Fruit fly (Drosophila melanogaster) whole organism, embryonic: ENCODE measurements around the gene ver.
A peak's percentile ranks its signal among the peaks of the same experiment; 100 is the strongest.

Experiments used
- Abd-B ChIP-seq: fragments of 200-800 bp; sonication (Bioruptor generic); optimal IDR thresholded peaks from 2 replicates; lab custom pipeline; 2018; ENCODE audit warnings: missing biosample characterization, mild to moderate bottlenecking, missing genetic modification characterization, moderate library complexity
- Atf-2 ChIP-seq: fragments of 200-800 bp; sonication (Bioruptor generic); optimal IDR thresholded peaks from 2 replicates; lab custom pipeline; 2016; ENCODE audit warnings: missing biosample characterization, missing genetic modification characterization
- BtbVII ChIP-seq: fragments of 200-800 bp; sonication (Bioruptor generic); optimal IDR thresholded peaks from 3 replicates; lab custom pipeline; 2017; ENCODE audit warnings: missing biosample characterization, mild to moderate bottlenecking, missing genetic modification characterization
- CG10462 ChIP-seq: fragments of 200-800 bp; sonication (Bioruptor generic); optimal IDR thresholded peaks from 2 replicates; lab custom pipeline; 2016; ENCODE audit warnings: missing biosample characterization, missing genetic modification characterization
- CG11398 ChIP-seq: fragments of 200-800 bp; sonication (Bioruptor generic); optimal IDR thresholded peaks from 2 replicates; lab custom pipeline; 2016; ENCODE audit warnings: missing biosample characterization, missing genetic modification characterization
- CG11723 ChIP-seq: fragments of 200-800 bp; sonication (Bioruptor generic); optimal IDR thresholded peaks from 2 replicates; lab custom pipeline; 2017; ENCODE audit warnings: missing biosample characterization, mild to moderate bottlenecking, missing genetic modification characterization
- CG12104 ChIP-seq: fragments of 200-800 bp; sonication (Bioruptor generic); optimal IDR thresholded peaks from 3 replicates; lab custom pipeline; 2016; ENCODE audit warnings: missing biosample characterization, missing genetic modification characterization
- CG13287 ChIP-seq: fragments of 200-800 bp; sonication (Bioruptor generic); IDR thresholded peaks from 2 replicates; pipeline ENCODE4 v1.3.6; 2022; ENCODE audit warnings: missing biosample characterization, missing genetic modification characterization; ENCODE audit not compliant: partially characterized antibody
- CG13775 ChIP-seq: fragments of 200-800 bp; sonication (Bioruptor generic); optimal IDR thresholded peaks from 3 replicates; lab custom pipeline; 2017; ENCODE audit warnings: missing biosample characterization, mild to moderate bottlenecking, missing genetic modification characterization
- CG14965 ChIP-seq: fragments of 200-800 bp; sonication (Bioruptor generic); optimal IDR thresholded peaks from 2 replicates; lab custom pipeline; 2016; ENCODE audit warnings: missing biosample characterization, missing genetic modification characterization, borderline replicate concordance
- CG15601 ChIP-seq: fragments of 200-800 bp; sonication (Bioruptor generic); optimal IDR thresholded peaks from 3 replicates; lab custom pipeline; 2019; ENCODE audit warnings: missing biosample characterization, mild to moderate bottlenecking, missing genetic modification characterization, moderate library complexity
- CG17328 ChIP-seq: fragments of 200-800 bp; sonication (Bioruptor generic); IDR thresholded peaks from 2 replicates; pipeline ENCODE4 v1.3.6; 2022; ENCODE audit warnings: missing biosample characterization, missing genetic modification characterization
- CG2712 ChIP-seq: fragments of 200-800 bp; optimal IDR thresholded peaks from 3 replicates; lab custom pipeline; 2019; ENCODE audit warnings: missing biosample characterization, mild to moderate bottlenecking, missing genetic modification characterization, moderate library complexity
- CG31388 ChIP-seq: fragments of 200-800 bp; sonication (Bioruptor generic); optimal IDR thresholded peaks from 2 replicates; lab custom pipeline; 2016; ENCODE audit warnings: missing biosample characterization, missing genetic modification characterization
- CG3163 ChIP-seq: fragments of 200-800 bp; sonication (Bioruptor generic); optimal IDR thresholded peaks from 3 replicates; lab custom pipeline; 2016; ENCODE audit warnings: missing biosample characterization, missing genetic modification characterization
- CG34224 ChIP-seq: fragments of 200-800 bp; sonication (Bioruptor generic); IDR thresholded peaks from 3 replicates; pipeline ENCODE4 v1.3.6; 2022; ENCODE audit warnings: missing biosample characterization, missing genetic modification characterization; ENCODE audit not compliant: partially characterized antibody
- CG3995 ChIP-seq: fragments of 200-800 bp; sonication (Bioruptor generic); optimal IDR thresholded peaks from 3 replicates; lab custom pipeline; 2016; ENCODE audit warnings: missing biosample characterization, missing genetic modification characterization
- CG4854 ChIP-seq: fragments of 200-800 bp; sonication (Bioruptor generic); optimal IDR thresholded peaks from 2 replicates; lab custom pipeline; 2016; ENCODE audit warnings: missing biosample characterization, missing genetic modification characterization, inconsistent platforms
- CG9932 ChIP-seq: fragments of 200-800 bp; sonication (Bioruptor generic); IDR thresholded peaks from 2 replicates; pipeline ENCODE4 v1.3.6; 2022; ENCODE audit warnings: missing biosample characterization, missing genetic modification characterization
- CrebB ChIP-seq: fragments of 200-800 bp; sonication (Bioruptor generic); optimal IDR thresholded peaks from 3 replicates; lab custom pipeline; 2018; ENCODE audit warnings: missing biosample characterization, mild to moderate bottlenecking, missing genetic modification characterization
- Dip2 ChIP-seq: fragments of 200-800 bp; sonication (Bioruptor generic); IDR thresholded peaks from 2 replicates; pipeline ENCODE4 v1.3.6; 2022; ENCODE audit warnings: missing biosample characterization, missing genetic modification characterization
- E2f1 ChIP-seq: fragments of 200-800 bp; sonication (Bioruptor generic); IDR thresholded peaks from 2 replicates; pipeline ENCODE4 v1.3.6; 2022; ENCODE audit warnings: missing biosample characterization, missing genetic modification characterization
- ERR ChIP-seq: fragments of 200-800 bp; sonication (Bioruptor generic); optimal IDR thresholded peaks from 2 replicates; lab custom pipeline; 2016; ENCODE audit warnings: missing biosample characterization, missing genetic modification characterization
- Fer3 ChIP-seq: fragments of 200-800 bp; sonication (Bioruptor generic); optimal IDR thresholded peaks from 2 replicates; lab custom pipeline; 2018; ENCODE audit warnings: missing biosample characterization, mild to moderate bottlenecking, missing genetic modification characterization, moderate library complexity
- HmgZ ChIP-seq: fragments of 200-800 bp; sonication (Bioruptor generic); optimal IDR thresholded peaks from 2 replicates; lab custom pipeline; 2018; ENCODE audit warnings: missing biosample characterization, mild to moderate bottlenecking, missing genetic modification characterization
- Lhr ChIP-seq: fragments of 200-800 bp; sonication (Bioruptor generic); optimal IDR thresholded peaks from 3 replicates; lab custom pipeline; 2017; ENCODE audit warnings: mild to moderate bottlenecking, missing biosample characterization, missing genetic modification reagents, missing genetic modification characterization
- NK7.1 ChIP-seq: fragments of 200-800 bp; sonication (Bioruptor generic); optimal IDR thresholded peaks from 3 replicates; lab custom pipeline; 2016; ENCODE audit warnings: missing biosample characterization, missing genetic modification characterization
- PHDP ChIP-seq: fragments of 200-800 bp; sonication (Bioruptor generic); optimal IDR thresholded peaks from 3 replicates; lab custom pipeline; 2018; ENCODE audit warnings: missing biosample characterization, mild to moderate bottlenecking, missing genetic modification characterization, moderate library complexity
- Ptx1 ChIP-seq: fragments of 200-800 bp; sonication (Bioruptor generic); IDR thresholded peaks from 2 replicates; pipeline ENCODE4 v1.3.6; 2022; ENCODE audit warnings: missing biosample characterization, missing genetic modification characterization
- Spps ChIP-seq: fragments of 200-800 bp; sonication (Bioruptor generic); optimal IDR thresholded peaks from 2 replicates; lab custom pipeline; 2018; ENCODE audit warnings: missing biosample characterization, mild to moderate bottlenecking, missing genetic modification characterization
- Ssrp ChIP-seq: fragments of 200-800 bp; sonication (Bioruptor generic); optimal IDR thresholded peaks from 2 replicates; lab custom pipeline; 2018; ENCODE audit warnings: missing biosample characterization, mild to moderate bottlenecking, missing genetic modification characterization, moderate library complexity
- Stat92E ChIP-seq, 3 experiments: fragments of >200 bp in 2 of 3; fragments of 200-800 bp in 1 of 3; sonication (Bioruptor generic) in 1 of 3; optimal IDR thresholded peaks; 2 replicates each; lab custom pipeline; 2017 to 2019; ENCODE audit warnings: missing biosample characterization in 3 of 3, missing genetic modification characterization in 3 of 3, mild to moderate bottlenecking in 1 of 3, moderate library complexity in 1 of 3
- Trl ChIP-seq, 3 experiments: fragments of >200 bp in 2 of 3; fragments of 200-800 bp in 1 of 3; sonication (Bioruptor generic) in 1 of 3; optimal IDR thresholded peaks; 2 replicates in 1 of 3; 3 replicates in 2 of 3; lab custom pipeline; 2016 to 2017; ENCODE audit warnings: missing biosample characterization in 1 of 3, missing genetic modification characterization in 1 of 3
- ac ChIP-seq: fragments of 200-800 bp; sonication (Bioruptor generic); optimal IDR thresholded peaks from 3 replicates; lab custom pipeline; 2017; ENCODE audit warnings: missing biosample characterization, mild to moderate bottlenecking, missing genetic modification characterization
- dati ChIP-seq: fragments of 200-800 bp; sonication (Bioruptor generic); IDR thresholded peaks from 2 replicates; pipeline ENCODE4 v1.3.6; 2022; ENCODE audit warnings: missing biosample characterization, missing genetic modification characterization
- exex ChIP-seq: fragments of 200-800 bp; sonication (Bioruptor generic); optimal IDR thresholded peaks from 4 replicates; lab custom pipeline; 2018; ENCODE audit warnings: missing biosample characterization, mild to moderate bottlenecking, missing genetic modification characterization, moderate library complexity
- fd102C ChIP-seq: fragments of 200-800 bp; sonication (Bioruptor generic); optimal IDR thresholded peaks from 2 replicates; lab custom pipeline; 2018; ENCODE audit warnings: missing biosample characterization, mild to moderate bottlenecking, missing genetic modification characterization, moderate library complexity
- gt ChIP-seq: fragments of 200-800 bp; sonication (Bioruptor generic); IDR thresholded peaks from 2 replicates; pipeline ENCODE4 v1.3.6; 2022; ENCODE audit warnings: missing biosample characterization, missing genetic modification characterization
- hbn ChIP-seq: fragments of 200-800 bp; sonication (Bioruptor generic); IDR thresholded peaks from 2 replicates; pipeline ENCODE4 v1.3.6; 2022; ENCODE audit warnings: missing biosample characterization, missing genetic modification characterization; ENCODE audit not compliant: partially characterized antibody
- lola ChIP-seq, 3 experiments: fragments of >200 bp in 2 of 3; fragments of 200-800 bp in 1 of 3; sonication (Bioruptor generic) in 1 of 3; optimal IDR thresholded peaks; 2 replicates each; lab custom pipeline; 2017 to 2019; ENCODE audit warnings: missing biosample characterization in 3 of 3, missing genetic modification characterization in 3 of 3, mild to moderate bottlenecking in 1 of 3, moderate library complexity in 1 of 3
- mirr ChIP-seq: fragments of 200-800 bp; sonication (Bioruptor generic); optimal IDR thresholded peaks from 3 replicates; lab custom pipeline; 2018; ENCODE audit warnings: missing biosample characterization, mild to moderate bottlenecking, missing genetic modification characterization
- pan ChIP-seq, 4 experiments: fragments of >200 bp in 3 of 4; fragments of 200-800 bp in 1 of 4; sonication (Bioruptor generic) in 1 of 4; optimal IDR thresholded peaks in 3 of 4; IDR thresholded peaks in 1 of 4; 2 replicates each; pipeline versions ENCODE4 v1.3.6 to Lab custom; 2017 to 2022; ENCODE audit warnings: missing biosample characterization in 2 of 4, missing genetic modification characterization in 2 of 4, mixed read lengths in 1 of 4
- rib ChIP-seq: fragments of 200-800 bp; sonication (Bioruptor generic); IDR thresholded peaks from 2 replicates; pipeline ENCODE4 v1.3.6; 2022; ENCODE audit warnings: missing biosample characterization, missing genetic modification characterization
- seq ChIP-seq: fragments of 200-800 bp; sonication (Bioruptor generic); IDR thresholded peaks from 2 replicates; pipeline ENCODE4 v1.3.6; 2022; ENCODE audit warnings: missing biosample characterization, missing genetic modification characterization
- stc ChIP-seq: fragments of 200-800 bp; sonication (Bioruptor generic); IDR thresholded peaks from 2 replicates; pipeline ENCODE4 v1.3.6; 2022; ENCODE audit warnings: missing biosample characterization, missing genetic modification characterization
- unc-4 ChIP-seq: fragments of 200-800 bp; sonication (Bioruptor generic); IDR thresholded peaks from 2 replicates; pipeline ENCODE4 v1.3.6; 2022; ENCODE audit warnings: missing biosample characterization, missing genetic modification characterization; ENCODE audit not compliant: partially characterized antibody
- zen2 ChIP-seq: fragments of 200-800 bp; sonication (Bioruptor generic); IDR thresholded peaks from 3 replicates; pipeline ENCODE4 v1.3.6; 2022; ENCODE audit warnings: missing biosample characterization, missing genetic modification characterization; ENCODE audit not compliant: partially characterized antibody

ver gene

DNA sequence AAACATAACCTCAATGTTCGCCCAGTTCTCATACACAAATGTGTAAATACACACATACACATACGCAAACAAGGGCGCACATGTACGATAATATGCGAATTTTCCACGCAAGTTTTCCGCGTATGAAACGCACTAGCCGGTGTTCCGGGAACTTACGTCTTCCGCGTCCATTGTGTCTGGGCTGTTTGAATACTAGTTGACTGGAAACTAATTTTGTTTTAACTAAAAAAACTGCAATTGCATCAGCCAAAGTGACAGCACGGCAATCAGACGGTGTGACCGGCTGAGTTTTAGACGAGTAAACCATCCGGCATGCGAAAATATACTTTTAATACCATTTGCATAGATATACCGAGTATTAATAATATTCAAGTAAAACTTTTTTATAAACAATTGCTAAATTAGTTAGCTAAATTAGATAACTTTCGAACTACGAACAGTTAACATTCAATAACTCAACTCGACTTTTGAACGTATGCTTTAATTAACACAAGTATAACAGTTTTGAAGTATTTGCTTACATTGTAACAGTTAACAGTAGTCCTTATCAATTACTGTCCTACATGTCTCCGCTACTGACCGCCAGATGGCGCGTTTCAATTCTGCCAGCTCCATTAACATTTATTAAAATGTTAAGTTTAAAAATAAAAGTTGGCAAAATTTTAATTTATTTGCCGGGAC, 2.8 kb downstream of the ver start, which contains the start of gene eIF2beta (continued):
- no peak for TF ChIP-seq Abd-B (GFP tag; lab: Kevin White, UChicago)
- TF ChIP-seq CG15601 (tag; lab: Kevin White, UChicago): peak; percentile 52
- peak; percentile 38 for TF ChIP-seq CG13775 (GFP tag; lab: Kevin White, UChicago)
- no peak for TF ChIP-seq Ssrp (tag; lab: Kevin White, UChicago)
- 0 out of 2 replicates have a peak, but pooled peaks have one; percentile 23 for TF ChIP-seq hbn (GFP tag; lab: Robert Waterston, UW)
- TF ChIP-seq exex: peak; percentile 37
- peak; percentile 36 for TF ChIP-seq Fer3
- TF ChIP-seq Lhr (GFP tag; lab: Kevin White, UChicago): peak; percentile 47
- no peak for TF ChIP-seq zen2 (GFP tag; lab: Robert Waterston, UW)
- peak; percentile 42; the same call in 1 of the 2 replicates for TF ChIP-seq CG13287
- TF ChIP-seq CG14965: peak; percentile 98
- no peak for TF ChIP-seq CG34224 (GFP tag; lab: Robert Waterston, UW)
- peak; percentile 26 for TF ChIP-seq CG4854
- TF ChIP-seq E2f1 (GFP tag; lab: Robert Waterston, UW): no peak
- peak; percentile 17 for TF ChIP-seq Atf-2 (GFP tag; lab: Kevin White, UChicago)
- no peak for TF ChIP-seq CG11398 (GFP tag; lab: Kevin White, UChicago)
- TF ChIP-seq Dip2 (GFP tag; lab: Robert Waterston, UW): no peak
- TF ChIP-seq CG3995: no peak
- no peak for TF ChIP-seq CG3163 (GFP tag; lab: Kevin White, UChicago)
- no peak for TF ChIP-seq pan (optimal IDR thresholded peaks at IDR 0.05; lab: Kevin White, UChicago)
- peak in 1 of 2 experiments; percentile 48 for TF ChIP-seq pan (GFP tag; optimal IDR thresholded peaks at IDR 0.05 in 1 of 2, IDR thresholded peaks at IDR 0.05 in 1 of 2)
- TF ChIP-seq PHDP (tag; lab: Kevin White, UChicago): peak; percentile 45
- TF ChIP-seq Ptx1 (GFP tag; lab: Robert Waterston, UW): no peak
- TF ChIP-seq mirr (GFP tag; lab: Kevin White, UChicago): peak; percentile 61
- TF ChIP-seq HmgZ: no peak
- TF ChIP-seq CG17328: 0 out of 2 replicates have a peak, but pooled peaks have one; percentile 22
- no peak for TF ChIP-seq CG12104 (GFP tag; lab: Kevin White, UChicago)
- TF ChIP-seq lola (GFP tag; optimal IDR thresholded peaks at IDR 0.05; lab: Kevin White, UChicago): no peak
- TF ChIP-seq CG9932: no peak
- no peak for TF ChIP-seq NK7.1
- peak; percentile 7 for TF ChIP-seq fd102C (GFP tag; lab: Kevin White, UChicago)
- 0 out of 2 replicates have a peak, but pooled peaks have one; percentile 25 for TF ChIP-seq rib (GFP tag; lab: Robert Waterston, UW)
- TF ChIP-seq CG11723: peak; percentile 22
- no peak for TF ChIP-seq unc-4
- no peak for TF ChIP-seq dati
- TF ChIP-seq seq: no peak
- TF ChIP-seq BtbVII (GFP tag; lab: Kevin White, UChicago): peak; percentile 51
- peak; percentile 38 for TF ChIP-seq ac
- TF ChIP-seq ERR: no peak
- TF ChIP-seq gt (GFP tag; lab: Robert Waterston, UW): no peak
- TF ChIP-seq CG2712: peak; percentile 48
- no peak for TF ChIP-seq Trl (optimal IDR thresholded peaks at IDR 0.05; lab: Kevin White, UChicago)
- TF ChIP-seq Trl (GFP tag; optimal IDR thresholded peaks at IDR 0.05; lab: Kevin White, UChicago): peak; percentile 18
- TF ChIP-seq CG31388 (GFP tag; lab: Kevin White, UChicago): no peak
- TF ChIP-seq CG10462 (GFP tag; lab: Kevin White, UChicago): no peak
- peak in 1 of 3 experiments; percentile 12 for TF ChIP-seq Stat92E (GFP tag; optimal IDR thresholded peaks at IDR 0.05; lab: Kevin White, UChicago)
- TF ChIP-seq CrebB (tag; lab: Kevin White, UChicago): peak; percentile 50
- peak; percentile 30 for TF ChIP-seq Spps (tag; lab: Kevin White, UChicago)
- peak; percentile 20; the same call in 1 of the 2 replicates for TF ChIP-seq stc (GFP tag; lab: Robert Waterston, UW)
